Worm (Caenorhabditis elegans): ENCODE results near the gene F42A10.7.

Gene F42A10.7

ce11 chrIII:6206161-6206853 lies 27.8 kb upstream of the F42A10.7 start, which contains the start of the genes sna-3 and rps-3 (continued):
- TF ChIP-seq nhr-11 (tag; optimal IDR thresholded peaks at IDR 0.05) = no peak
- TF ChIP-seq hlh-30 (tag; optimal IDR thresholded peaks at IDR 0.05; ENCODE audit: insufficient read depth) = peak; percentile 81
- peak; percentile 39 for TF ChIP-seq unc-42 (tag; optimal IDR thresholded peaks at IDR 0.05)
- TF ChIP-seq mec-3 (tag; optimal IDR thresholded peaks at IDR 0.05; ENCODE audit: borderline replicate concordance) = no peak
- no peak for TF ChIP-seq C08G9.2 (tag; optimal IDR thresholded peaks at IDR 0.05)
- no peak for TF ChIP-seq gmeb-2 (tag; optimal IDR thresholded peaks at IDR 0.05)
- peak; percentile 32 for TF ChIP-seq tbx-2 (tag; optimal IDR thresholded peaks at IDR 0.05)
- TF ChIP-seq ama-1 (optimal IDR thresholded peaks at IDR 0.05) = no peak
- no peak for TF ChIP-seq ceh-14 (tag; optimal IDR thresholded peaks at IDR 0.05)
- no peak for TF ChIP-seq hlh-15 (tag; optimal IDR thresholded peaks at IDR 0.05)
- no peak for TF ChIP-seq madf-2 (tag; optimal IDR thresholded peaks at IDR 0.05)
- TF ChIP-seq ceh-31 (tag; optimal IDR thresholded peaks at IDR 0.05) = peak; percentile 78
- no peak for TF ChIP-seq ceh-24 (tag; optimal IDR thresholded peaks at IDR 0.05)

ce11 chrIII:6202440-6202839 lies 24.0 kb upstream of the F42A10.7 start:
- no peak for TF ChIP-seq C38D4.7 (GFP tag; optimal IDR thresholded peaks at IDR 0.05)
- TF ChIP-seq unc-55 (GFP tag; optimal IDR thresholded peaks at IDR 0.05) = no peak
- no peak for TF ChIP-seq ztf-16 (tag; optimal IDR thresholded peaks at IDR 0.05)
- TF ChIP-seq ceh-9 (tag; optimal IDR thresholded peaks at IDR 0.05) = no peak
- no peak for TF ChIP-seq nfya-1 (tag; optimal IDR thresholded peaks at IDR 0.05)
- no peak for TF ChIP-seq T23F11.4 (GFP tag; optimal IDR thresholded peaks at IDR 0.05)
- TF ChIP-seq ama-1 (optimal IDR thresholded peaks at IDR 0.05) = no peak

- TF ChIP-seq elt-2 (tag; optimal IDR thresholded peaks at IDR 0.05) (no peak), ahr-1 (tag; optimal IDR thresholded peaks at IDR 0.05) (no peak), sox-2 (GFP tag; IDR thresholded peaks at IDR 0.05) (no peak), nhr-232 (tag; optimal IDR thresholded peaks at IDR 0.05) (no peak), sox-4 (tag; optimal IDR thresholded peaks at IDR 0.05) (no peak), ceh-31 (tag; optimal IDR thresholded peaks at IDR 0.05) (no peak), dve-1 (tag; optimal IDR thresholded peaks at IDR 0.05) (no peak), ceh-22 (tag; optimal IDR thresholded peaks at IDR 0.05) (no peak), tbx-2 (tag; optimal IDR thresholded peaks at IDR 0.05) (no peak), gmeb-2 (tag; optimal IDR thresholded peaks at IDR 0.05) (no peak), pha-4 (tag; optimal IDR thresholded peaks at IDR 0.05) (no peak), ceh-48 (tag; optimal IDR thresholded peaks at IDR 0.05) (no peak), Y22D7AL.16 (tag; optimal IDR thresholded peaks at IDR 0.05) (no peak), C08G9.2 (tag; optimal IDR thresholded peaks at IDR 0.05) (no peak), unc-42 (tag; optimal IDR thresholded peaks at IDR 0.05) (no peak), pha-2 (tag; optimal IDR thresholded peaks at IDR 0.05) (no peak), pat-9 (tag; optimal IDR thresholded peaks at IDR 0.05) (no peak)
Measured at ce11 chrIII:6201325-6201724, 22.8 kb upstream of the F42A10.7 start.

- TF ChIP-seq fax-1 (tag; optimal IDR thresholded peaks at IDR 0.05) = no peak
- peak; percentile 10 for TF ChIP-seq unc-42 (tag; optimal IDR thresholded peaks at IDR 0.05)
- TF ChIP-seq ceh-48 (tag; optimal IDR thresholded peaks at IDR 0.05) = peak; percentile 23
- TF ChIP-seq rnt-1 (tag; optimal IDR thresholded peaks at IDR 0.05) = peak; percentile 40
- TF ChIP-seq nfya-1 (tag; optimal IDR thresholded peaks at IDR 0.05) = peak; percentile 17
Measured at ce11 chrIII:6198378-6199234, 20.1 kb upstream of the F42A10.7 start, which contains the start of the genes C23G10.7 and rpn-2. Gene C23G10.7, minus strand, starts transcription at chrIII:6198414. Gene rpn-2, plus strand, starts transcription at chrIII:6199184.
